Worm (Caenorhabditis elegans): ENCODE data around the gene Y105C5B.18.

DNA sequence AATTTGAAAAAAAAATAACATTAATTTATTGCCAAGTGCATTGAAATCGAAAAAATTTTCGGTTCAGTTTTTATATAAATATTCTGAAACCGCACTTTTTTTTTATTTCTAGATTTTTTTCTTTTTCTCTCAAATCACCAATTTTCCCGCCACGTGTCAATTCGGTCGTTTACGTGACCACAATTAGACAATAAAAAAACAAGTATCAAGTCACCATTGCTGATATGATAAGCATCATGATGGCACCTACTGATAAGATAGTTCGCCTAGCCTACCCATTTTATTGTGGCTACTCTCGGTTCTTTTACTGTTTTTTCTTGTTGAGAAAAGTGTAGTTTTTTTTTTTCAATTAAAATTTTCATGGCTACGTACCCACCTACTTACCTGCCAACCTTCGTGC lies 34.6 kb upstream of the Y105C5B.18 start:
- TF ChIP-seq lin-39 (tag; optimal IDR thresholded peaks at IDR 0.05) (no peak), fos-1 (tag; optimal IDR thresholded peaks at IDR 0.05) (no peak), lir-3 (tag; optimal IDR thresholded peaks at IDR 0.05; ENCODE audit: poor library complexity) (no peak), nhr-237 (tag; optimal IDR thresholded peaks at IDR 0.05) (no peak), nhr-84 (tag; optimal IDR thresholded peaks at IDR 0.05) (no peak), lsy-2 (tag; optimal IDR thresholded peaks at IDR 0.05) (no peak), ama-1 (optimal IDR thresholded peaks at IDR 0.05) (no peak), ets-5 (GFP tag; IDR thresholded peaks at IDR 0.05) (no peak)

Measured in whole organism, L1 larva.